Worm (Caenorhabditis elegans) whole organism, L3 larva: ENCODE measurements around the gene C07A12.2.

ENCODE experiments used
- nhr-67 ChIP-seq: fragments of 150-350 bp; optimal IDR thresholded peaks from 2 replicates; lab custom pipeline; 2014; ENCODE audit warnings: missing biosample characterization, missing genetic modification characterization
- nhr-76 ChIP-seq: fragments of 150-350 bp; sonication (generic microtip); optimal IDR thresholded peaks from 5 replicates; lab custom pipeline; 2014; ENCODE audit warnings: missing biosample characterization, missing genetic modification characterization
- pqm-1 ChIP-seq: fragments of 150-350 bp; optimal IDR thresholded peaks from 2 replicates; lab custom pipeline; 2017; ENCODE audit warnings: missing biosample characterization, missing genetic modification characterization, inconsistent platforms
- skn-1 ChIP-seq: fragments of 150-350 bp; optimal IDR thresholded peaks from 2 replicates; lab custom pipeline; 2014; ENCODE audit warnings: missing biosample characterization, missing genetic modification characterization

DNA sequence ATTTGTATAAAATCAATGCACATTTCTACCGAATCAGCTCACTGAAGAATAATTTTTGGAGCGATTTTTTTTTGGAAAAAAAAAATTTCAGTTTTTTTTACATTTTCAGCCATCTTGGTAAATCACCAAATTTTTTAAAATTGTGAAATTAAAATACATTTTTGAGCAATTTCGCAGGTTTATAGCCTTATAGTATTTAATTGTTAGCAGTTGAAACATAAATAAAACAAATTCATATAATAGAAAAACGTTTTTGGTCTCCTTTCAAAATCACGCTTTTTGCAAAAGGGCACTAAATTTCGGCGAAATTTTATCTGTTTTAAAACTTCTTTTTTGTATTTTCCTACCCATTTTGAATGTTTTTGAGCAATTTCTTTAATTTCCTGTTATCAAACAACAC lies 33.9 kb downstream of the C07A12.2 start:
- no peak for TF ChIP-seq nhr-67
- TF ChIP-seq nhr-76 (tag; lab: Kevin White, UChicago) = no peak
- TF ChIP-seq pqm-1 = no peak
- no peak for TF ChIP-seq skn-1 (tag; lab: Kevin White, UChicago)
